Fruit fly (Drosophila melanogaster) whole organism, embryonic: ENCODE data around the gene Cad99C.
A peak's percentile ranks its signal among the peaks of the same experiment; 100 is the strongest.

Experiments
- ATbp ChIP-seq: fragments of 200-800 bp; sonication (Bioruptor generic); optimal IDR thresholded peaks from 2 replicates; lab custom pipeline; 2017; ENCODE audit warnings: missing biosample characterization, mild to moderate bottlenecking, missing genetic modification characterization, missing genetic modification reagents
- Adf1 ChIP-seq: fragments of 200-800 bp; sonication (Bioruptor generic); IDR thresholded peaks from 2 replicates; pipeline ENCODE4 v1.3.6; 2022; ENCODE audit warnings: missing biosample characterization, missing genetic modification characterization
- Aef1 ChIP-seq: fragments of 200-800 bp; sonication (Bioruptor generic); IDR thresholded peaks from 3 replicates; pipeline ENCODE4 v1.3.6; 2022; ENCODE audit warnings: missing biosample characterization, missing genetic modification characterization
- B-H2 ChIP-seq: fragments of 200-800 bp; sonication (Bioruptor generic); optimal IDR thresholded peaks from 2 replicates; lab custom pipeline; 2018; ENCODE audit warnings: missing biosample characterization, mild to moderate bottlenecking, missing genetic modification characterization
- BEAF-32 ChIP-seq: fragments of 200-800 bp; sonication (Bioruptor generic); optimal IDR thresholded peaks from 3 replicates; lab custom pipeline; 2017; ENCODE audit warnings: missing biosample characterization, missing genetic modification characterization, mild to moderate bottlenecking, moderate library complexity, missing genetic modification reagents
- CG10209 ChIP-seq: fragments of 200-800 bp; sonication (Bioruptor generic); optimal IDR thresholded peaks from 3 replicates; lab custom pipeline; 2017; ENCODE audit warnings: missing biosample characterization, mild to moderate bottlenecking, missing genetic modification characterization, missing genetic modification reagents
- CG11723 ChIP-seq: fragments of 200-800 bp; sonication (Bioruptor generic); optimal IDR thresholded peaks from 2 replicates; lab custom pipeline; 2017; ENCODE audit warnings: missing biosample characterization, mild to moderate bottlenecking, missing genetic modification characterization
- CG12071 ChIP-seq: fragments of 200-800 bp; sonication (Bioruptor generic); optimal IDR thresholded peaks from 3 replicates; lab custom pipeline; 2018; ENCODE audit warnings: missing biosample characterization, mild to moderate bottlenecking, missing genetic modification characterization
- CG12219 ChIP-seq: fragments of 200-800 bp; sonication (Bioruptor generic); optimal IDR thresholded peaks from 3 replicates; lab custom pipeline; 2018; ENCODE audit warnings: missing biosample characterization, mild to moderate bottlenecking, missing genetic modification characterization
- CG12744 ChIP-seq: fragments of 200-800 bp; sonication (Bioruptor generic); optimal IDR thresholded peaks from 2 replicates; lab custom pipeline; 2016; ENCODE audit warnings: missing biosample characterization, missing genetic modification characterization
- CG12942 ChIP-seq: fragments of 200-800 bp; sonication (Bioruptor generic); optimal IDR thresholded peaks from 3 replicates; lab custom pipeline; 2016; ENCODE audit warnings: missing biosample characterization, missing genetic modification characterization
- CG13624 ChIP-seq: fragments of 200-800 bp; sonication (Bioruptor generic); optimal IDR thresholded peaks from 2 replicates; lab custom pipeline; 2016; ENCODE audit warnings: missing biosample characterization, missing genetic modification characterization
- CG14014 ChIP-seq: fragments of 200-800 bp; sonication (Bioruptor generic); IDR thresholded peaks from 2 replicates; pipeline ENCODE4 v1.3.6; 2022; ENCODE audit warnings: missing biosample characterization, missing genetic modification characterization
- CG1529 ChIP-seq: fragments of 200-800 bp; sonication (Bioruptor generic); optimal IDR thresholded peaks from 3 replicates; lab custom pipeline; 2018; ENCODE audit warnings: missing biosample characterization, missing genetic modification characterization
- CG1647 ChIP-seq: fragments of 200-800 bp; sonication (Bioruptor generic); optimal IDR thresholded peaks from 3 replicates; lab custom pipeline; 2016; ENCODE audit warnings: missing biosample characterization, missing genetic modification characterization
- CG2116 ChIP-seq: fragments of 200-800 bp; sonication (Bioruptor generic); optimal IDR thresholded peaks from 3 replicates; lab custom pipeline; 2018; ENCODE audit warnings: missing biosample characterization, mild to moderate bottlenecking, missing genetic modification characterization
- CG2678 ChIP-seq: fragments of 200-800 bp; sonication (Bioruptor generic); optimal IDR thresholded peaks from 3 replicates; lab custom pipeline; 2019; ENCODE audit warnings: missing biosample characterization, mild to moderate bottlenecking, missing genetic modification characterization, moderate library complexity
- CG2875 ChIP-seq: fragments of 200-800 bp; sonication (Bioruptor generic); optimal IDR thresholded peaks from 2 replicates; lab custom pipeline; 2017; ENCODE audit warnings: missing biosample characterization, mild to moderate bottlenecking, missing genetic modification characterization, missing genetic modification reagents
- CG3163 ChIP-seq: fragments of 200-800 bp; sonication (Bioruptor generic); optimal IDR thresholded peaks from 3 replicates; lab custom pipeline; 2016; ENCODE audit warnings: missing biosample characterization, missing genetic modification characterization
- CG5953 ChIP-seq: fragments of 200-800 bp; sonication (Bioruptor generic); IDR thresholded peaks from 2 replicates; pipeline ENCODE4 v1.3.6; 2022; ENCODE audit warnings: missing biosample characterization, missing genetic modification characterization
- CG9437 ChIP-seq: fragments of 200-800 bp; sonication (Bioruptor generic); optimal IDR thresholded peaks from 2 replicates; lab custom pipeline; 2018; ENCODE audit warnings: missing biosample characterization, mild to moderate bottlenecking, missing genetic modification characterization
- CG9727 ChIP-seq: fragments of 200-800 bp; sonication (Bioruptor generic); optimal IDR thresholded peaks from 3 replicates; lab custom pipeline; 2017; ENCODE audit warnings: missing biosample characterization, mild to moderate bottlenecking, missing genetic modification characterization
- CG9876 ChIP-seq: fragments of 200-800 bp; sonication (Bioruptor generic); optimal IDR thresholded peaks from 2 replicates; lab custom pipeline; 2016; ENCODE audit warnings: missing biosample characterization, missing genetic modification characterization
- D19B ChIP-seq: fragments of 200-800 bp; sonication (Bioruptor generic); optimal IDR thresholded peaks from 2 replicates; lab custom pipeline; 2017; ENCODE audit warnings: missing biosample characterization, mild to moderate bottlenecking, missing genetic modification characterization
- Deaf1 ChIP-seq: fragments of 200-800 bp; optimal IDR thresholded peaks from 3 replicates; lab custom pipeline; 2019; ENCODE audit warnings: missing biosample characterization, mild to moderate bottlenecking, missing genetic modification characterization, moderate library complexity
- HHEX ChIP-seq: fragments of 200-800 bp; sonication (Bioruptor generic); optimal IDR thresholded peaks from 3 replicates; lab custom pipeline; 2017; ENCODE audit warnings: missing biosample characterization, mild to moderate bottlenecking, missing genetic modification characterization, missing genetic modification reagents
- Hey ChIP-seq: fragments of 200-800 bp; sonication (Bioruptor generic); optimal IDR thresholded peaks from 3 replicates; lab custom pipeline; 2018; ENCODE audit warnings: missing biosample characterization, mild to moderate bottlenecking, missing genetic modification characterization
- Kr ChIP-seq: fragments of 200-800 bp; sonication (Bioruptor generic); optimal IDR thresholded peaks from 2 replicates; lab custom pipeline; 2017; ENCODE audit warnings: missing biosample characterization, mild to moderate bottlenecking, missing genetic modification characterization
- Meics ChIP-seq: fragments of 200-800 bp; sonication (Bioruptor generic); optimal IDR thresholded peaks from 2 replicates; lab custom pipeline; 2017; ENCODE audit warnings: missing biosample characterization, mild to moderate bottlenecking, missing genetic modification characterization
- Nf-YA ChIP-seq: fragments of 200-800 bp; sonication (Bioruptor generic); IDR thresholded peaks from 2 replicates; pipeline ENCODE4 v1.3.6; 2022; ENCODE audit warnings: missing biosample characterization, missing genetic modification characterization
- NfI ChIP-seq: fragments of 200-800 bp; sonication (Bioruptor generic); optimal IDR thresholded peaks from 3 replicates; lab custom pipeline; 2018; ENCODE audit warnings: missing biosample characterization, mild to moderate bottlenecking, missing genetic modification characterization, moderate library complexity
- PHDP ChIP-seq: fragments of 200-800 bp; sonication (Bioruptor generic); optimal IDR thresholded peaks from 3 replicates; lab custom pipeline; 2018; ENCODE audit warnings: missing biosample characterization, mild to moderate bottlenecking, missing genetic modification characterization, moderate library complexity
- Poxn ChIP-seq: fragments of 200-800 bp; sonication (Bioruptor generic); IDR thresholded peaks from 2 replicates; pipeline ENCODE4 v1.3.6; 2022; ENCODE audit warnings: missing biosample characterization, missing genetic modification characterization
- Trl ChIP-seq, 3 experiments: fragments of >200 bp in 2 of 3; fragments of 200-800 bp in 1 of 3; sonication (Bioruptor generic) in 1 of 3; optimal IDR thresholded peaks; 2 replicates in 1 of 3; 3 replicates in 2 of 3; lab custom pipeline; 2016 to 2017; ENCODE audit warnings: missing biosample characterization in 1 of 3, missing genetic modification characterization in 1 of 3
- bsh ChIP-seq, 2 experiments: fragments of 200-800 bp; sonication (Bioruptor generic); optimal IDR thresholded peaks; 2 replicates each; lab custom pipeline; 2017 to 2018; ENCODE audit warnings: mild to moderate bottlenecking in 2 of 2, missing biosample characterization in 2 of 2, missing genetic modification characterization in 2 of 2, moderate library complexity in 1 of 2
- cad ChIP-seq: fragments of >200 bp; optimal IDR thresholded peaks from 2 replicates; lab custom pipeline; 2017; ENCODE audit warnings: missing biosample characterization, missing genetic modification characterization
- crp ChIP-seq, 2 experiments: fragments of 200-800 bp; sonication (Bioruptor generic); optimal IDR thresholded peaks; 2 replicates in 1 of 2; 3 replicates in 1 of 2; lab custom pipeline; 2017; ENCODE audit warnings: missing biosample characterization in 2 of 2, missing genetic modification characterization in 2 of 2, mild to moderate bottlenecking in 1 of 2, moderate library complexity in 1 of 2
- dati ChIP-seq: fragments of 200-800 bp; sonication (Bioruptor generic); IDR thresholded peaks from 2 replicates; pipeline ENCODE4 v1.3.6; 2022; ENCODE audit warnings: missing biosample characterization, missing genetic modification characterization
- en ChIP-seq: fragments of 200-800 bp; sonication (Bioruptor generic); optimal IDR thresholded peaks from 2 replicates; lab custom pipeline; 2016; ENCODE audit warnings: missing biosample characterization, missing genetic modification characterization
- fd96Cb ChIP-seq: fragments of 200-800 bp; sonication (Bioruptor generic); optimal IDR thresholded peaks from 2 replicates; lab custom pipeline; 2018; ENCODE audit warnings: missing biosample characterization, mild to moderate bottlenecking, missing genetic modification characterization, moderate library complexity
- gcm2 ChIP-seq: fragments of 200-800 bp; sonication (Bioruptor generic); optimal IDR thresholded peaks from 2 replicates; lab custom pipeline; 2016; ENCODE audit warnings: missing biosample characterization, missing genetic modification characterization
- gfzf ChIP-seq: fragments of 200-800 bp; sonication (Bioruptor generic); optimal IDR thresholded peaks from 2 replicates; lab custom pipeline; 2016; ENCODE audit warnings: missing biosample characterization, mild to moderate bottlenecking, missing genetic modification characterization, moderate library complexity
- her ChIP-seq: fragments of 200-800 bp; sonication (Bioruptor generic); optimal IDR thresholded peaks from 2 replicates; lab custom pipeline; 2016; ENCODE audit warnings: missing biosample characterization, missing genetic modification characterization
- mirr ChIP-seq: fragments of 200-800 bp; sonication (Bioruptor generic); optimal IDR thresholded peaks from 3 replicates; lab custom pipeline; 2018; ENCODE audit warnings: missing biosample characterization, mild to moderate bottlenecking, missing genetic modification characterization
- org-1 ChIP-seq: fragments of 200-800 bp; sonication (Bioruptor generic); optimal IDR thresholded peaks from 2 replicates; lab custom pipeline; 2017; ENCODE audit warnings: missing biosample characterization, missing genetic modification characterization
- pnt ChIP-seq: fragments of 200-800 bp; sonication (Bioruptor generic); optimal IDR thresholded peaks from 3 replicates; lab custom pipeline; 2016; ENCODE audit warnings: missing biosample characterization, missing genetic modification characterization
- shn ChIP-seq: fragments of 200-800 bp; sonication (Bioruptor generic); optimal IDR thresholded peaks from 3 replicates; lab custom pipeline; 2016; ENCODE audit warnings: missing biosample characterization, missing genetic modification characterization
- vfl ChIP-seq: fragments of 200-800 bp; sonication (Bioruptor generic); optimal IDR thresholded peaks from 2 replicates; lab custom pipeline; 2016; ENCODE audit warnings: missing biosample characterization, missing genetic modification characterization
- wek ChIP-seq: fragments of 200-800 bp; sonication (Bioruptor generic); optimal IDR thresholded peaks from 3 replicates; lab custom pipeline; 2018; ENCODE audit warnings: missing biosample characterization, mild to moderate bottlenecking, missing genetic modification characterization, moderate library complexity
- zf30C ChIP-seq: fragments of 200-800 bp; sonication (Bioruptor generic); optimal IDR thresholded peaks from 3 replicates; lab custom pipeline; 2018; ENCODE audit warnings: missing biosample characterization, mild to moderate bottlenecking, missing genetic modification characterization
- zfh2 ChIP-seq: fragments of 200-800 bp; sonication (Bioruptor generic); optimal IDR thresholded peaks from 2 replicates; lab custom pipeline; 2016; ENCODE audit warnings: missing biosample characterization, missing genetic modification characterization

The Cad99C gene

DNA sequence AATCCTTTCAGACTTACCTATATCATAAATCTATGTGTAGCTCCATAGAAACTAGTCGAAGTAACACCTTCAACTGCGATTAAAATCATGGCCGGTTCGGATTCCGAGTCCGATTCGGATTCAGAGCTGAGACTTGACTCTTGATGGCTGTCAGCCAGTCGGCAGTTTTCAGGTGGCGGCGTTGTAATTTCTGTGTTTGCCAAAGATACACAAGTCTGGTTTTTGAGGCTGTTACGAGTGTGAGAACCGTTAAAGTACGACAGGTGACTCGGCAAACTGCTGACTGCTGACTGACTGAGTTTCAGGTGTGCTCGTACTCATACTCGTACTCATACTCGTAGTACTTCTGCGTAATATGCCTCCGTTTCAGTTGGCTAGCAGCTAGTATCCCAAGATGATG is 49.7 kb downstream of the Cad99C start (continued):
- TF ChIP-seq CG10209 (GFP tag; lab: Kevin White, UChicago) (peak; percentile 55), CG12942 (GFP tag; lab: Kevin White, UChicago) (no peak), CG9437 (GFP tag; lab: Kevin White, UChicago) (no peak), Poxn (GFP tag; lab: Robert Waterston, UW) (no peak), gfzf (no peak), vfl (GFP tag; lab: Kevin White, UChicago) (no peak), BEAF-32 (GFP tag; lab: Kevin White, UChicago) (no peak), zfh2 (GFP tag; lab: Kevin White, UChicago) (no peak), Adf1 (GFP tag; lab: Robert Waterston, UW) (no peak), B-H2 (GFP tag; lab: Kevin White, UChicago) (peak; percentile 39), HHEX (GFP tag; lab: Kevin White, UChicago) (peak; percentile 39), dati (GFP tag; lab: Robert Waterston, UW) (no peak), CG3163 (no peak), Nf-YA (GFP tag; lab: Robert Waterston, UW) (no peak), ATbp (peak; percentile 70), CG12219 (no peak), Trl (optimal IDR thresholded peaks at IDR 0.05; lab: Kevin White, UChicago) (no peak), Trl (GFP tag; optimal IDR thresholded peaks at IDR 0.05; lab: Kevin White, UChicago) (peak; percentile 27), zf30C (GFP tag; lab: Kevin White, UChicago) (no peak), CG1529 (no peak), CG13624 (no peak), Deaf1 (tag; lab: Kevin White, UChicago) (peak; percentile 31), CG9727 (GFP tag; lab: Kevin White, UChicago) (no peak), gcm2 (GFP tag; lab: Kevin White, UChicago) (no peak), CG11723 (GFP tag; lab: Kevin White, UChicago) (peak; percentile 22), CG1647 (GFP tag; lab: Kevin White, UChicago) (peak; percentile 6), her (GFP tag; lab: Kevin White, UChicago) (peak; percentile 32), CG2678 (tag; lab: Kevin White, UChicago) (peak; percentile 52), cad (GFP tag; lab: Kevin White, UChicago) (no peak), Meics (GFP tag; lab: Kevin White, UChicago) (peak; percentile 46), Aef1 (GFP tag; lab: Robert Waterston, UW) (no peak), Kr (GFP tag; lab: Kevin White, UChicago) (no peak), NfI (GFP tag; lab: Kevin White, UChicago) (no peak), CG2875 (GFP tag; lab: Kevin White, UChicago) (peak; percentile 17), CG12744 (GFP tag; lab: Kevin White, UChicago) (no peak), en (GFP tag; lab: Kevin White, UChicago) (no peak), pnt (GFP tag; lab: Kevin White, UChicago) (no peak), org-1 (GFP tag; lab: Kevin White, UChicago) (peak; percentile 44), crp (GFP tag; optimal IDR thresholded peaks at IDR 0.05; lab: Kevin White, UChicago) (no peak), PHDP (tag; lab: Kevin White, UChicago) (peak; percentile 53), CG14014 (GFP tag; lab: Robert Waterston, UW) (peak; percentile 48; the same call in 1 of the 2 replicates), CG9876 (GFP tag; lab: Kevin White, UChicago) (no peak), mirr (peak; percentile 34), D19B (GFP tag; lab: Kevin White, UChicago) (no peak), CG2116 (GFP tag; lab: Kevin White, UChicago) (peak; percentile 18), bsh (GFP tag; optimal IDR thresholded peaks at IDR 0.05; lab: Kevin White, UChicago) (peak in 1 of 2 experiments; percentile 38), shn (GFP tag; lab: Kevin White, UChicago) (peak; percentile 2), CG5953 (GFP tag; lab: Robert Waterston, UW) (no peak), CG12071 (GFP tag; lab: Kevin White, UChicago) (peak; percentile 59), fd96Cb (tag; lab: Kevin White, UChicago) (no peak), wek (peak; percentile 39), Hey (tag; lab: Kevin White, UChicago) (peak; percentile 25)
